Fruit fly (Drosophila melanogaster) whole organism, embryonic: Measurements from ENCODE around the gene CG2104.

Source experiments
- Atf-2 ChIP-seq: fragments of 200-800 bp; sonication (Bioruptor generic); optimal IDR thresholded peaks from 2 replicates; lab custom pipeline; 2016; ENCODE audit warnings: missing biosample characterization, missing genetic modification characterization
- CG3065 ChIP-seq: fragments of 200-800 bp; sonication (Bioruptor generic); optimal IDR thresholded peaks from 2 replicates; lab custom pipeline; 2016; ENCODE audit warnings: missing biosample characterization, missing genetic modification characterization
- CG3163 ChIP-seq: fragments of 200-800 bp; sonication (Bioruptor generic); optimal IDR thresholded peaks from 3 replicates; lab custom pipeline; 2016; ENCODE audit warnings: missing biosample characterization, missing genetic modification characterization
- CG32772 ChIP-seq: fragments of 200-800 bp; sonication (Bioruptor generic); IDR thresholded peaks from 2 replicates; pipeline ENCODE4 v1.3.6; 2022; ENCODE audit warnings: missing biosample characterization, missing genetic modification characterization
- CG4820 ChIP-seq: fragments of 200-800 bp; sonication (Bioruptor generic); optimal IDR thresholded peaks from 3 replicates; lab custom pipeline; 2016; ENCODE audit warnings: missing biosample characterization, missing genetic modification characterization
- HLHmδ ChIP-seq: fragments of 200-800 bp; sonication (Bioruptor generic); optimal IDR thresholded peaks from 2 replicates; lab custom pipeline; 2018; ENCODE audit warnings: missing biosample characterization, mild to moderate bottlenecking, missing genetic modification characterization, moderate library complexity
- Spps ChIP-seq: fragments of 200-800 bp; sonication (Bioruptor generic); optimal IDR thresholded peaks from 2 replicates; lab custom pipeline; 2018; ENCODE audit warnings: missing biosample characterization, mild to moderate bottlenecking, missing genetic modification characterization
- br ChIP-seq: fragments of >200 bp; optimal IDR thresholded peaks from 2 replicates; lab custom pipeline; 2017
- cad ChIP-seq: fragments of >200 bp; optimal IDR thresholded peaks from 2 replicates; lab custom pipeline; 2017; ENCODE audit warnings: missing biosample characterization, missing genetic modification characterization
- dimm ChIP-seq: fragments of 200-800 bp; sonication (Bioruptor generic); IDR thresholded peaks from 2 replicates; pipeline ENCODE4 v1.3.6; 2022; ENCODE audit warnings: missing biosample characterization, missing genetic modification characterization
- luna ChIP-seq: fragments of 200-800 bp; sonication (Bioruptor generic); optimal IDR thresholded peaks from 2 replicates; lab custom pipeline; 2016; ENCODE audit warnings: missing biosample characterization, missing genetic modification characterization
- org-1 ChIP-seq: fragments of 200-800 bp; sonication (Bioruptor generic); optimal IDR thresholded peaks from 2 replicates; lab custom pipeline; 2017; ENCODE audit warnings: missing biosample characterization, missing genetic modification characterization
- pfk ChIP-seq: fragments of 200-800 bp; sonication (Bioruptor generic); optimal IDR thresholded peaks from 2 replicates; lab custom pipeline; 2018; ENCODE audit warnings: missing biosample characterization, mild to moderate bottlenecking, missing genetic modification characterization, moderate library complexity

DNA sequence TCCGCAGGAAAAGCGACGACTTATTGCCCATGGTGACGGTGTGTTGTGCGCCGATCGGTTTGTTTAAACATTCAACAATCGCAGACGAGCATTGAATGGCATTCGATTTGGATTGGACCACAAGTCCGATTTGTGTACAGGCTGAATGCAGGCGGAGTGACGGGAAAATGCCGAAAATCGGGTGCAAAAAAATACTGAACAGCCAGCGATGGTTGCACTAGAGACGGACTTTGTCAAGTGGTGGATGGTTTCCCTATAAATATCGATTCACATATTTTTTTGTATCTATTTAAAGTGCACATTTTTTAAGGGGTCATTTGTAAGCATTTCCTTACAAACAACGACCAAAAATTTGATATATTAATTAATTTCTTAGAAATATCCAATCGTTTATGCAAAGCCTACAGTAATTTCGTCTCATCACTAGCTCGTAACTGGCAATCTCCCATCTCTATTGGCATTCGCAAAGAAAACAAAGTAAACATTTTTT is 38.3 kb downstream of the CG2104 start, which contains the start of the genes elm and MED27:
- TF ChIP-seq pfk (GFP tag; lab: Kevin White, UChicago) (peak; percentile 11), CG32772 (peak; percentile 95), luna (peak; percentile 27), cad (GFP tag; lab: Kevin White, UChicago) (no peak), br (lab: Kevin White, UChicago) (no peak), Atf-2 (GFP tag; lab: Kevin White, UChicago) (peak; percentile 92), CG3163 (peak; percentile 70), HLHmδ (peak; percentile 94), CG4820 (GFP tag; lab: Kevin White, UChicago) (peak; percentile 91), org-1 (GFP tag; lab: Kevin White, UChicago) (peak; percentile 61), CG3065 (GFP tag; lab: Kevin White, UChicago) (peak; percentile 78), Spps (tag; lab: Kevin White, UChicago) (peak; percentile 81), dimm (GFP tag; lab: Robert Waterston, UW) (peak; percentile 82)
